Fruit fly (Drosophila melanogaster): ENCODE data around the gene CG45073.

dm6 chr3R:30104912-30105510, 19.5 kb downstream of the CG45073 start:
- TF ChIP-seq h (optimal IDR thresholded peaks at IDR 0.05) (no peak), Myc (optimal IDR thresholded peaks at IDR 0.05) (no peak), Sin3A (optimal IDR thresholded peaks at IDR 0.05) (no peak), insv (optimal IDR thresholded peaks at IDR 0.05) (no peak)
